Worm (Caenorhabditis elegans) whole organism, L3 larva: ENCODE measurements around the gene Y51B9A.6.

Source experiments
- R02D3.7 ChIP-seq: fragments of 150-350 bp; optimal IDR thresholded peaks from 2 replicates; lab custom pipeline; 2014; ENCODE audit warnings: missing biosample characterization, missing genetic modification characterization
- aly-2 ChIP-seq: fragments of 150-350 bp; optimal IDR thresholded peaks from 2 replicates; lab custom pipeline; 2014; ENCODE audit warnings: missing biosample characterization, missing genetic modification characterization
- ama-1 ChIP-seq: fragments of 150-350 bp; optimal IDR thresholded peaks from 2 replicates; lab custom pipeline; 2018
- ceh-16 ChIP-seq: sonication (generic microtip); optimal IDR thresholded peaks from 2 replicates; lab custom pipeline; 2017; ENCODE audit warnings: missing biosample characterization, missing genetic modification characterization
- ceh-28 ChIP-seq: fragments of 150-350 bp; optimal IDR thresholded peaks from 2 replicates; lab custom pipeline; 2014; ENCODE audit warnings: missing biosample characterization, missing genetic modification reagents, missing genetic modification characterization
- ceh-9 ChIP-seq: sonication (generic microtip); optimal IDR thresholded peaks from 2 replicates; lab custom pipeline; 2018; ENCODE audit warnings: missing biosample characterization, missing genetic modification characterization
- daf-12 ChIP-seq: fragments of 150-350 bp; optimal IDR thresholded peaks from 2 replicates; lab custom pipeline; 2014; ENCODE audit warnings: missing biosample characterization, missing genetic modification reagents, missing genetic modification characterization
- egl-27 ChIP-seq: sonication (generic microtip); optimal IDR thresholded peaks from 4 replicates; lab custom pipeline; 2017; ENCODE audit warnings: missing biosample characterization, missing genetic modification reagents, missing genetic modification characterization
- egl-5 ChIP-seq: fragments of 150-350 bp; optimal IDR thresholded peaks from 2 replicates; lab custom pipeline; 2017; ENCODE audit warnings: missing biosample characterization, missing genetic modification reagents, missing genetic modification characterization, inconsistent platforms
- elt-1 ChIP-seq: fragments of 150-350 bp; optimal IDR thresholded peaks from 2 replicates; lab custom pipeline; 2014; ENCODE audit warnings: missing biosample characterization, missing genetic modification characterization
- elt-2 ChIP-seq: sonication (generic microtip); optimal IDR thresholded peaks from 2 replicates; lab custom pipeline; 2016; ENCODE audit warnings: missing genetic modification reagents, mild to moderate bottlenecking, missing genetic modification characterization, missing compliant biosample characterization
- elt-3 ChIP-seq, 3 experiments: fragments of 150-350 bp in 1 of 3; sonication (generic microtip) in 2 of 3; optimal IDR thresholded peaks; 2 replicates in 2 of 3; 4 replicates in 1 of 3; lab custom pipeline; 2014 to 2017; ENCODE audit warnings: missing biosample characterization in 3 of 3, missing genetic modification characterization in 3 of 3
- eor-1 ChIP-seq, 2 experiments: fragments of 150-350 bp; optimal IDR thresholded peaks; 2 replicates each; lab custom pipeline; 2014 to 2018; ENCODE audit warnings: missing biosample characterization in 2 of 2, missing genetic modification characterization in 2 of 2
- fkh-2 ChIP-seq: fragments of 150-350 bp; optimal IDR thresholded peaks from 2 replicates; lab custom pipeline; 2014; ENCODE audit warnings: missing biosample characterization, missing genetic modification reagents, missing genetic modification characterization
- fos-1 ChIP-seq: fragments of 150-350 bp; optimal IDR thresholded peaks from 2 replicates; lab custom pipeline; 2014; ENCODE audit warnings: missing biosample characterization, missing genetic modification characterization
- hmg-11 ChIP-seq: sonication (generic microtip); optimal IDR thresholded peaks from 2 replicates; lab custom pipeline; 2016; ENCODE audit warnings: missing genetic modification characterization, missing compliant biosample characterization
- lin-15B ChIP-seq: fragments of 150-350 bp; optimal IDR thresholded peaks from 2 replicates; lab custom pipeline; 2014; ENCODE audit warnings: missing biosample characterization, missing genetic modification characterization
- mdl-1 ChIP-seq: fragments of 150-350 bp; optimal IDR thresholded peaks from 2 replicates; lab custom pipeline; 2014; ENCODE audit warnings: missing biosample characterization, missing genetic modification characterization
- nfya-1 ChIP-seq: sonication (generic microtip); optimal IDR thresholded peaks from 2 replicates; lab custom pipeline; 2017; ENCODE audit warnings: missing genetic modification characterization, mild to moderate bottlenecking, missing compliant biosample characterization, antibody characterized with exemption, moderate library complexity; ENCODE audit not compliant: insufficient read depth
- nhr-11 ChIP-seq: fragments of 150-350 bp; optimal IDR thresholded peaks from 2 replicates; lab custom pipeline; 2014; ENCODE audit warnings: missing biosample characterization, missing genetic modification characterization
- nhr-12 ChIP-seq: fragments of 150-350 bp; optimal IDR thresholded peaks from 2 replicates; lab custom pipeline; 2014; ENCODE audit warnings: missing biosample characterization, missing genetic modification characterization
- nhr-23 ChIP-seq: fragments of 150-350 bp; optimal IDR thresholded peaks from 2 replicates; lab custom pipeline; 2014; ENCODE audit warnings: missing biosample characterization, missing genetic modification reagents, missing genetic modification characterization
- nhr-237 ChIP-seq: fragments of 150-350 bp; optimal IDR thresholded peaks from 2 replicates; lab custom pipeline; 2014; ENCODE audit warnings: missing biosample characterization, missing genetic modification characterization
- nhr-25 ChIP-seq: sonication (generic microtip); optimal IDR thresholded peaks from 2 replicates; lab custom pipeline; 2017; ENCODE audit warnings: missing biosample characterization, missing genetic modification characterization
- nhr-28 ChIP-seq: fragments of 150-350 bp; optimal IDR thresholded peaks from 2 replicates; lab custom pipeline; 2014; ENCODE audit warnings: missing biosample characterization, missing genetic modification characterization
- nhr-43 ChIP-seq: sonication (generic microtip); optimal IDR thresholded peaks from 2 replicates; lab custom pipeline; 2016; ENCODE audit warnings: mild to moderate bottlenecking, missing genetic modification characterization, missing compliant biosample characterization; ENCODE audit not compliant: poor library complexity, severe bottlenecking
- nhr-67 ChIP-seq: fragments of 150-350 bp; optimal IDR thresholded peaks from 2 replicates; lab custom pipeline; 2014; ENCODE audit warnings: missing biosample characterization, missing genetic modification characterization
- nhr-77 ChIP-seq: fragments of 150-350 bp; optimal IDR thresholded peaks from 2 replicates; lab custom pipeline; 2014; ENCODE audit warnings: missing biosample characterization, missing genetic modification characterization
- pha-4 ChIP-seq: fragments of 150-350 bp; optimal IDR thresholded peaks from 2 replicates; lab custom pipeline; 2014; ENCODE audit warnings: missing biosample characterization, missing genetic modification reagents, missing genetic modification characterization
- pqm-1 ChIP-seq: fragments of 150-350 bp; optimal IDR thresholded peaks from 2 replicates; lab custom pipeline; 2017; ENCODE audit warnings: missing biosample characterization, missing genetic modification characterization, inconsistent platforms
- sea-2 ChIP-seq: fragments of 150-350 bp; sonication (generic microtip); optimal IDR thresholded peaks from 4 replicates; lab custom pipeline; 2014; ENCODE audit warnings: missing biosample characterization, missing genetic modification reagents, missing genetic modification characterization
- skn-1 ChIP-seq: fragments of 150-350 bp; optimal IDR thresholded peaks from 2 replicates; lab custom pipeline; 2014; ENCODE audit warnings: missing biosample characterization, missing genetic modification characterization
- tbx-2 ChIP-seq: sonication (generic microtip); optimal IDR thresholded peaks from 2 replicates; lab custom pipeline; 2016; ENCODE audit warnings: mild to moderate bottlenecking, missing genetic modification characterization, missing compliant biosample characterization
- unc-39 ChIP-seq: sonication (generic microtip); optimal IDR thresholded peaks from 4 replicates; lab custom pipeline; 2017; ENCODE audit warnings: missing biosample characterization, missing genetic modification characterization
- zag-1 ChIP-seq: fragments of 150-350 bp; optimal IDR thresholded peaks from 2 replicates; lab custom pipeline; 2014; ENCODE audit warnings: missing biosample characterization, missing genetic modification characterization
- ztf-11 ChIP-seq: fragments of 150-350 bp; optimal IDR thresholded peaks from 2 replicates; lab custom pipeline; 2014; ENCODE audit warnings: missing biosample characterization, missing genetic modification characterization

Gene Y51B9A.6

ce11 chrII:9385241-9385640, 17.7 kb downstream of the Y51B9A.6 start, which contains the start of gene C06C3.7:
TSS of gene C06C3.7 (plus strand) at chrII:9385541.
- TF ChIP-seq ztf-11 (tag; lab: Kevin White, UChicago) (no peak), daf-12 (tag; lab: Kevin White, UChicago) (no peak), ceh-16 (no peak)

DNA sequence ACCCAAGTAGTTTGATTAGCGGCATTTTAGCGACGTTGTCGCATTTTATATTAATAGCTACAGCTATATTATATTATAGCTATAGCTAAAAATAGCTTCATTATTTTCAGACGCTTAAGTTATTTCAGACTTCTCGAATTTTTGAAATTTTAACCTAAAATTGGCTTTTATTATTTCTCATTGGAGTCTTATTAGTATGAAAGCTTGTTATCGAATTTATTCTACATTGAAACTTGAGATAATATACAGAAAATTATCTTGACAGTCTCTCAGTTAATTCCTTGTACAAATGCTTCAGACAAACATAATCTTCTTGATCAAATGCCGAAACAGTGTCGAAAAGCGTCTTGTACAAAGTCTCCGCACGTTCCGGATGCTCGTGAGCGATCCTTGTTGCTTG, 23.2 kb downstream of the Y51B9A.6 start, which contains the start of gene srh-48:
Gene srh-48, plus strand, starts transcription at position 301 of the 400 bp plus-strand sequence.
- TF ChIP-seq nhr-11 (tag; lab: Kevin White, UChicago) (no peak), lin-15B (no peak), fkh-2 (no peak), skn-1 (no peak), pqm-1 (tag; lab: Kevin White, UChicago) (no peak), R02D3.7 (tag; lab: Kevin White, UChicago) (no peak), hmg-11 (no peak), nhr-43 (tag; lab: Kevin White, UChicago) (no peak), nhr-28 (tag; lab: Kevin White, UChicago) (no peak), fos-1 (tag; lab: Kevin White, UChicago) (no peak), nhr-67 (tag; lab: Kevin White, UChicago) (no peak), tbx-2 (no peak), elt-1 (tag; lab: Kevin White, UChicago) (no peak), nhr-12 (tag; lab: Kevin White, UChicago) (no peak), egl-27 (tag; lab: Kevin White, UChicago) (no peak), elt-3 (tag; optimal IDR thresholded peaks at IDR 0.05; lab: Kevin White, UChicago) (no peak), egl-5 (tag; lab: Kevin White, UChicago) (no peak), unc-39 (tag; lab: Kevin White, UChicago) (no peak)
- TF ChIP-seq, all 47 proteins: peak for 0

ce11 chrII:9378174-9378573, 24.8 kb downstream of the Y51B9A.6 start:
- TF ChIP-seq ceh-9 (tag; lab: Kevin White, UChicago) (no peak), skn-1 (no peak), egl-27 (tag; lab: Kevin White, UChicago) (no peak), pha-4 (tag; lab: Kevin White, UChicago) (peak; percentile 59), pqm-1 (tag; lab: Kevin White, UChicago) (no peak), nhr-23 (tag; lab: Kevin White, UChicago) (no peak), elt-2 (tag; lab: Kevin White, UChicago) (peak; percentile 38), aly-2 (tag; lab: Kevin White, UChicago) (no peak)

ce11 chrII:9377158-9377557, 25.8 kb downstream of the Y51B9A.6 start, which contains the start of gene C06C3.10:
TSS of gene C06C3.10 (minus strand) at chrII:9377258.
- TF ChIP-seq daf-12 (tag; lab: Kevin White, UChicago) (no peak), ztf-11 (tag; lab: Kevin White, UChicago) (no peak), sea-2 (no peak), nhr-237 (tag; lab: Kevin White, UChicago) (no peak), nfya-1 (tag; lab: Kevin White, UChicago) (no peak), aly-2 (tag; lab: Kevin White, UChicago) (no peak), elt-2 (tag; lab: Kevin White, UChicago) (no peak), mdl-1 (no peak), ama-1 (no peak), ceh-9 (tag; lab: Kevin White, UChicago) (no peak), fos-1 (tag; lab: Kevin White, UChicago) (no peak)
- TF ChIP-seq, all 47 proteins: peak for 0

DNA sequence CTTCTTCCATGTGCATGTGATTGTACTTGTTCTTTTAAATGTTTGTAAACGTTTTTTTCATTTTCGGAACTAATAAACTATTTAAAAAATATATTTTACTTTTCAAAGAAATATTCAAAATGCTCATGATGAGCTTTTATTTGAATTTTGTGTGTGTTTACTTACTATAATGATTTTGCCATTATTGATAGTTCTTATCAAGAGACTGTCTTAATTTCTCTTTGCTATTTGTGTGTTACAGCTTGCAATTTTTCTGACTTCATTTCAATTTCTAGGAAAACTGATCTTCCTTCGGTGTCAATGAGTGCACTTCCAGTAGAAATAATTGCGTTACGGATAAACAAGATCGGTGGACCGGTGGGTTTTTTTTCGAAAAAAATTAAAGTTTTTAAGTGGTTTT, 28.2 kb downstream of the Y51B9A.6 start, which contains the start of gene C06C3.12:
Gene C06C3.12, plus strand, starts transcription at position 301 of the 400 bp plus-strand sequence.
- no peak for TF ChIP-seq ama-1
- TF ChIP-seq elt-2 (tag; lab: Kevin White, UChicago) = peak; percentile 1
- no peak for TF ChIP-seq nhr-25 (tag; lab: Kevin White, UChicago)
- no peak for TF ChIP-seq nhr-12 (tag; lab: Kevin White, UChicago)

DNA sequence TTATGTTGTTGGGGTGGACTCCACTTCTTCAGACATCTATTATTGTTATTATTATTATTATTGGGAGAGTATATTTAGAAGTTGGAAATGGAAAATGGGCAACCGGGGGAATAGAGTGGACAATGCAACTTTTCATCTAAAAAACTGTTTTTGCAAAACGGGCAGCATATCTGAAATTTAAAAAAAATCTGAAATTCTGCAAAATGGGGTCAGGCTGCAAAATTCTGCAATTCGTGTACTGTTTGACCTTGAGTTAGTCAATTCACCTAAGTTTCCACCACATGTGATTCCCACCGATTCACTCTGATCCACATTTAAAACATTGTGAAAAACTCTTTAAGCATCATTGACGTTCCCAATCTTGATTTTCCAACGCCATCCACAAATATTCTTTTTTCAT, 30.0 kb downstream of the Y51B9A.6 start, which contains the start of gene C06C3.4:
Gene C06C3.4, plus strand, starts transcription at position 301 of the 400 bp plus-strand sequence.
- TF ChIP-seq mdl-1 (no peak), tbx-2 (no peak), lin-15B (no peak), zag-1 (tag; lab: Kevin White, UChicago) (no peak), daf-12 (tag; lab: Kevin White, UChicago) (no peak), fos-1 (tag; lab: Kevin White, UChicago) (no peak), pha-4 (tag; lab: Kevin White, UChicago) (no peak), nhr-25 (tag; lab: Kevin White, UChicago) (no peak), eor-1 (tag; optimal IDR thresholded peaks at IDR 0.05; lab: Kevin White, UChicago) (no peak), ceh-9 (tag; lab: Kevin White, UChicago) (no peak), nhr-77 (tag; lab: Kevin White, UChicago) (no peak), aly-2 (tag; lab: Kevin White, UChicago) (no peak), fkh-2 (no peak), unc-39 (tag; lab: Kevin White, UChicago) (no peak), ceh-28 (tag; lab: Kevin White, UChicago) (no peak)
